Worm (Caenorhabditis elegans) whole organism, L4 larva: ENCODE results near the gene sri-28.
A peak's percentile ranks its signal among the peaks of the same experiment; 100 is the strongest.
"Not testable (repeated sequence)": the region's sequence is repeated elsewhere in the genome, so short reads cannot be mapped to it uniquely, and the experiment has no call there.

Source experiments
- F26F4.8 ChIP-seq: fragments of 200-800 bp; sonication (Bioruptor generic); conservative IDR thresholded peaks from 2 replicates; pipeline ENCODE4 v1.3.6; 2022; ENCODE audit warnings: missing genetic modification characterization, missing compliant biosample characterization
- F44E2.7 ChIP-seq: fragments of 200-800 bp; sonication (Bioruptor generic); IDR thresholded peaks from 2 replicates; pipeline ENCODE4 v2.1.2; 2022; ENCODE audit warnings: missing genetic modification characterization, missing compliant biosample characterization
- Y48G9A.11 ChIP-seq: fragments of 200-800 bp; sonication (Bioruptor generic); IDR thresholded peaks from 2 replicates; pipeline ENCODE4 v1.3.6; 2022; ENCODE audit warnings: missing genetic modification reagents, missing genetic modification characterization, missing compliant biosample characterization
- ZK337.2 ChIP-seq: fragments of 200-800 bp; sonication (Bioruptor generic); IDR thresholded peaks from 2 replicates; pipeline ENCODE4 v1.3.6; 2022; ENCODE audit warnings: missing genetic modification reagents, missing genetic modification characterization, missing compliant biosample characterization
- aha-1 ChIP-seq: fragments of 150-350 bp; peaks from one replicate; lab custom pipeline; 2014; ENCODE audit warnings: missing biosample characterization, missing genetic modification characterization
- aly-2 ChIP-seq: sonication (generic microtip); optimal IDR thresholded peaks from 2 replicates; lab custom pipeline; 2018; ENCODE audit warnings: missing biosample characterization, missing genetic modification characterization
- attf-4 ChIP-seq: sonication (generic microtip); optimal IDR thresholded peaks from 3 replicates; lab custom pipeline; 2017; ENCODE audit warnings: missing biosample characterization, missing genetic modification characterization
- ceh-20 ChIP-seq: fragments of 200-800 bp; sonication (Bioruptor generic); IDR thresholded peaks from 2 replicates; pipeline ENCODE4 v1.3.6; 2022; ENCODE audit warnings: missing genetic modification reagents, missing genetic modification characterization, missing compliant biosample characterization
- ceh-32 ChIP-seq: sonication (generic microtip); optimal IDR thresholded peaks from 2 replicates; lab custom pipeline; 2016; ENCODE audit warnings: mild to moderate bottlenecking, missing genetic modification characterization, missing compliant biosample characterization; ENCODE audit not compliant: poor library complexity
- dmd-8 ChIP-seq: fragments of 200-800 bp; sonication (Bioruptor generic); IDR thresholded peaks from 2 replicates; pipeline ENCODE4 v1.3.6; 2022; ENCODE audit warnings: missing genetic modification characterization, missing compliant biosample characterization
- dve-1 ChIP-seq: sonication (generic microtip); optimal IDR thresholded peaks from 2 replicates; lab custom pipeline; 2017; ENCODE audit warnings: antibody characterized with exemption, mild to moderate bottlenecking, missing genetic modification characterization, missing compliant biosample characterization; ENCODE audit not compliant: insufficient read depth
- egl-27 ChIP-seq: sonication (generic microtip); optimal IDR thresholded peaks from 3 replicates; lab custom pipeline; 2017; ENCODE audit warnings: missing biosample characterization, missing genetic modification reagents, missing genetic modification characterization
- gei-8 ChIP-seq: fragments of 200-800 bp; sonication (Bioruptor generic); optimal IDR thresholded peaks from 2 replicates; lab custom pipeline; 2018; ENCODE audit warnings: mild to moderate bottlenecking, missing genetic modification characterization, missing compliant biosample characterization
- hlh-11 ChIP-seq: fragments of 200-800 bp; sonication (Bioruptor generic); optimal IDR thresholded peaks from 2 replicates; lab custom pipeline; 2018; ENCODE audit warnings: mild to moderate bottlenecking, missing genetic modification characterization, missing compliant biosample characterization
- hlh-30 ChIP-seq: sonication (generic microtip); optimal IDR thresholded peaks from 2 replicates; lab custom pipeline; 2017; ENCODE audit warnings: antibody characterized with exemption, mild to moderate bottlenecking, missing genetic modification characterization, missing compliant biosample characterization; ENCODE audit not compliant: insufficient read depth
- hmg-1.1 ChIP-seq: fragments of 200-800 bp; sonication (Bioruptor generic); IDR thresholded peaks from 2 replicates; pipeline ENCODE4 v1.3.6; 2022; ENCODE audit warnings: missing genetic modification reagents, missing genetic modification characterization, missing compliant biosample characterization
- jun-1 ChIP-seq: fragments of 150-350 bp; optimal IDR thresholded peaks from 2 replicates; lab custom pipeline; 2014; ENCODE audit warnings: missing biosample characterization, missing genetic modification reagents, missing genetic modification characterization
- lin-1 ChIP-seq: fragments of 200-800 bp; sonication (Bioruptor generic); IDR thresholded peaks from 2 replicates; pipeline ENCODE4 v1.3.6; 2022; ENCODE audit warnings: missing genetic modification reagents, missing genetic modification characterization, missing compliant biosample characterization
- lin-38 ChIP-seq: fragments of 200-800 bp; sonication (Bioruptor generic); IDR thresholded peaks from 2 replicates; pipeline ENCODE4 v1.3.6; 2022; ENCODE audit warnings: missing genetic modification reagents, missing genetic modification characterization, missing compliant biosample characterization
- lin-39 ChIP-seq: fragments of 150-350 bp; optimal IDR thresholded peaks from 2 replicates; lab custom pipeline; 2014; ENCODE audit warnings: missing biosample characterization, missing genetic modification reagents, missing genetic modification characterization
- mdl-1 ChIP-seq, 2 experiments: fragments of 150-350 bp in 1 of 2; sonication (generic microtip) in 1 of 2; optimal IDR thresholded peaks; 2 replicates each; lab custom pipeline; 2014 to 2017; ENCODE audit warnings: missing biosample characterization in 2 of 2, missing genetic modification characterization in 2 of 2
- mep-1 ChIP-seq: fragments of 150-350 bp; sonication (generic microtip); optimal IDR thresholded peaks from 3 replicates; lab custom pipeline; 2014; ENCODE audit warnings: missing biosample characterization, missing genetic modification characterization
- mxl-2 ChIP-seq: fragments of 200-800 bp; sonication (Bioruptor generic); conservative IDR thresholded peaks from 2 replicates; pipeline ENCODE4 v1.3.6; 2022; ENCODE audit warnings: missing genetic modification reagents, missing genetic modification characterization, missing compliant biosample characterization
- nhr-10 ChIP-seq: fragments of 150-350 bp; optimal IDR thresholded peaks from 2 replicates; lab custom pipeline; 2014; ENCODE audit warnings: missing biosample characterization, missing genetic modification characterization
- nhr-11 ChIP-seq: fragments of 150-350 bp; optimal IDR thresholded peaks from 2 replicates; lab custom pipeline; 2014; ENCODE audit warnings: missing biosample characterization, missing genetic modification characterization
- nhr-237 ChIP-seq: sonication (generic microtip); optimal IDR thresholded peaks from 2 replicates; lab custom pipeline; 2017; ENCODE audit warnings: missing biosample characterization, missing genetic modification characterization
- nhr-25 ChIP-seq: sonication (generic microtip); optimal IDR thresholded peaks from 2 replicates; lab custom pipeline; 2017; ENCODE audit warnings: missing genetic modification characterization, mild to moderate bottlenecking, missing compliant biosample characterization, antibody characterized with exemption, moderate library complexity, borderline replicate concordance; ENCODE audit not compliant: insufficient read depth
- nhr-28 ChIP-seq: fragments of 150-350 bp; optimal IDR thresholded peaks from 2 replicates; lab custom pipeline; 2014; ENCODE audit warnings: missing biosample characterization, missing genetic modification characterization
- nhr-6 ChIP-seq: fragments of 150-350 bp; optimal IDR thresholded peaks from 2 replicates; lab custom pipeline; 2014; ENCODE audit warnings: missing biosample characterization, missing genetic modification characterization
- pha-4 ChIP-seq, 2 experiments: fragments of 150-350 bp in 1 of 2; fragments of 200-800 bp in 1 of 2; sonication (Bioruptor generic) in 1 of 2; IDR thresholded peaks in 1 of 2; optimal IDR thresholded peaks in 1 of 2; 2 replicates each; pipeline versions ENCODE4 v1.3.6 to Lab custom; 2014 to 2022; ENCODE audit warnings: missing genetic modification characterization in 2 of 2, missing genetic modification reagents in 2 of 2, missing biosample characterization in 1 of 2, missing compliant biosample characterization in 1 of 2
- php-3 ChIP-seq: fragments of 200-800 bp; sonication (Bioruptor generic); IDR thresholded peaks from 2 replicates; pipeline ENCODE4 v1.3.6; 2022; ENCODE audit warnings: missing genetic modification reagents, missing genetic modification characterization, missing compliant biosample characterization
- rbr-2 ChIP-seq: sonication (generic microtip); optimal IDR thresholded peaks from 2 replicates; lab custom pipeline; 2016; ENCODE audit warnings: missing genotype, missing genetic modification characterization, missing compliant biosample characterization
- snpc-1.2 ChIP-seq: fragments of 200-800 bp; sonication (Bioruptor generic); IDR thresholded peaks from 2 replicates; pipeline ENCODE4 v1.3.6; 2022; ENCODE audit warnings: missing genetic modification reagents, missing genetic modification characterization, missing compliant biosample characterization
- tra-1 ChIP-seq: fragments of 200-800 bp; sonication (Bioruptor generic); IDR thresholded peaks from 2 replicates; pipeline ENCODE4 v1.3.6; 2022; ENCODE audit warnings: missing genetic modification reagents, missing genetic modification characterization, missing compliant biosample characterization
- unc-39 ChIP-seq: sonication (generic microtip); optimal IDR thresholded peaks from 2 replicates; lab custom pipeline; 2017; ENCODE audit warnings: missing biosample characterization, missing genetic modification characterization
- unc-62 ChIP-seq, 3 experiments: fragments of 150-350 bp in 1 of 3; sonication (generic microtip); optimal IDR thresholded peaks in 2 of 3; peaks in 1 of 3; 1 replicate in 1 of 3; 2 replicates in 2 of 3; lab custom pipeline; 2014 to 2017; ENCODE audit warnings: missing biosample characterization in 3 of 3, missing genetic modification characterization in 3 of 3, missing genetic modification reagents in 3 of 3, missing genotype in 1 of 3
- vab-7 ChIP-seq: fragments of 200-800 bp; sonication (Bioruptor generic); IDR thresholded peaks from 2 replicates; pipeline ENCODE4 v1.3.6; 2022; ENCODE audit warnings: missing genetic modification reagents, missing genetic modification characterization, missing compliant biosample characterization
- zip-11 ChIP-seq: fragments of 200-800 bp; sonication (Bioruptor generic); IDR thresholded peaks from 2 replicates; pipeline ENCODE4 v1.3.6; 2022; ENCODE audit warnings: missing genetic modification characterization, missing compliant biosample characterization
- zip-2 ChIP-seq: fragments of 150-350 bp; optimal IDR thresholded peaks from 2 replicates; lab custom pipeline; 2014; ENCODE audit warnings: missing biosample characterization, missing genetic modification characterization

sri-28 gene

ce11 chrII:3028264-3028663, 20.2 kb upstream of the sri-28 start:
- TF ChIP-seq mep-1 (tag; lab: Kevin White, UChicago) = no peak
- TF ChIP-seq lin-38 (GFP tag; lab: Robert Waterston, UW) = no peak
- TF ChIP-seq ceh-32 (tag; lab: Kevin White, UChicago) = no peak
- peak; percentile 4 for TF ChIP-seq hlh-11 (tag; lab: Kevin White, UChicago)
- TF ChIP-seq mxl-2 = no peak
- TF ChIP-seq attf-4 (tag; lab: Kevin White, UChicago) = no peak
- no peak for TF ChIP-seq nhr-11 (tag; lab: Kevin White, UChicago)
- TF ChIP-seq vab-7 (GFP tag; lab: Robert Waterston, UW) = no peak
- TF ChIP-seq gei-8 (GFP tag; lab: Kevin White, UChicago) = no peak
- TF ChIP-seq F44E2.7 (GFP tag; lab: Robert Waterston, UW) = no peak
- TF ChIP-seq jun-1 (tag; lab: Kevin White, UChicago) = no peak
- no peak for TF ChIP-seq Y48G9A.11 (GFP tag; lab: Robert Waterston, UW)
- no peak for TF ChIP-seq ZK337.2 (GFP tag; lab: Robert Waterston, UW)
- TF ChIP-seq nhr-28 (tag; lab: Kevin White, UChicago) = peak; percentile 2
- peak; percentile 37 for TF ChIP-seq aha-1 (tag; lab: Kevin White, UChicago)
- TF ChIP-seq unc-39 (tag; lab: Kevin White, UChicago) = no peak
- no peak for TF ChIP-seq lin-1 (GFP tag; lab: Robert Waterston, UW)
- no peak for TF ChIP-seq lin-39 (tag; lab: Kevin White, UChicago)
- TF ChIP-seq mdl-1 (tag; optimal IDR thresholded peaks at IDR 0.05; lab: Kevin White, UChicago) = no peak
- no peak for TF ChIP-seq nhr-25 (tag; lab: Kevin White, UChicago)
- peak; percentile 2 for TF ChIP-seq hlh-30 (tag; lab: Kevin White, UChicago)
- no peak for TF ChIP-seq nhr-237 (tag; lab: Kevin White, UChicago)
- TF ChIP-seq zip-11 = no peak
- TF ChIP-seq rbr-2 (tag; lab: Kevin White, UChicago) = no peak
- no peak for TF ChIP-seq nhr-6 (tag; lab: Kevin White, UChicago)
- TF ChIP-seq snpc-1.2 (GFP tag; lab: Robert Waterston, UW) = no peak
- TF ChIP-seq unc-62 (GFP tag; optimal IDR thresholded peaks at IDR 0.05 in 1 of 2; lab: Kevin White, UChicago) = no peak
- TF ChIP-seq unc-62 (tag; optimal IDR thresholded peaks at IDR 0.05; lab: Kevin White, UChicago) = no peak
- no peak for TF ChIP-seq php-3
- no peak for TF ChIP-seq ceh-20 (GFP tag; lab: Robert Waterston, UW)
- TF ChIP-seq hmg-1.1 (GFP tag; lab: Robert Waterston, UW) = no peak
- TF ChIP-seq aly-2 = no peak
- no peak for TF ChIP-seq zip-2 (tag; lab: Kevin White, UChicago)
- TF ChIP-seq nhr-10 (tag; lab: Kevin White, UChicago) = no peak
- TF ChIP-seq dve-1 (tag; lab: Kevin White, UChicago) = no peak

ce11 chrII:3030416-3030815, 18.1 kb upstream of the sri-28 start:
- no peak for TF ChIP-seq egl-27 (tag; lab: Kevin White, UChicago)

- 0 out of 2 replicates have a peak, but pooled peaks have one; percentile 59 for TF ChIP-seq dmd-8 (GFP tag; lab: Robert Waterston, UW)
- TF ChIP-seq tra-1 (GFP tag; lab: Robert Waterston, UW) = 0 out of 2 replicates have a peak, but pooled peaks have one; percentile 33
- peak; percentile 45; the same call in 1 of the 2 replicates for TF ChIP-seq pha-4 (GFP tag; IDR thresholded peaks at IDR 0.05; lab: Robert Waterston, UW)
- not testable (repeated sequence) for TF ChIP-seq pha-4 (tag; optimal IDR thresholded peaks at IDR 0.05; lab: Kevin White, UChicago)
- peak; percentile 47 for TF ChIP-seq lin-38 (GFP tag; lab: Robert Waterston, UW)
- TF ChIP-seq vab-7 (GFP tag; lab: Robert Waterston, UW) = 0 out of 2 replicates have a peak, but pooled peaks have one; percentile 10
- TF ChIP-seq F26F4.8 = 0 out of 2 replicates have a peak, but pooled peaks have one; percentile 17
- TF ChIP-seq, all 104 proteins: peak for 6; not testable (repeated sequence) for 98
These were observed 17.2 kb upstream of the sri-28 start for ce11 chrII:3031292-3031691.
